Worm (Caenorhabditis elegans) whole organism, L4 larva: Measurements from ENCODE around the gene spat-1.

ENCODE experiments used
- F10B5.3 ChIP-seq: sonication (generic microtip); optimal IDR thresholded peaks from 2 replicates; lab custom pipeline; 2016; ENCODE audit warnings: mild to moderate bottlenecking, missing genetic modification characterization, missing compliant biosample characterization
- F26F4.8 ChIP-seq: fragments of 200-800 bp; sonication (Bioruptor generic); conservative IDR thresholded peaks from 2 replicates; pipeline ENCODE4 v1.3.6; 2022; ENCODE audit warnings: missing genetic modification characterization, missing compliant biosample characterization
- T20F7.1 ChIP-seq: fragments of 200-800 bp; sonication (Bioruptor generic); optimal IDR thresholded peaks from 2 replicates; lab custom pipeline; 2018; ENCODE audit warnings: mild to moderate bottlenecking, missing genetic modification characterization, missing compliant biosample characterization
- Y105C5A.15 ChIP-seq: fragments of 200-800 bp; sonication (Bioruptor generic); IDR thresholded peaks from 2 replicates; pipeline ENCODE4 v1.3.6; 2022; ENCODE audit warnings: missing genetic modification characterization, missing compliant biosample characterization
- Y48G9A.11 ChIP-seq: fragments of 200-800 bp; sonication (Bioruptor generic); IDR thresholded peaks from 2 replicates; pipeline ENCODE4 v1.3.6; 2022; ENCODE audit warnings: missing genetic modification reagents, missing genetic modification characterization, missing compliant biosample characterization
- Y75B8A.6 ChIP-seq: fragments of 200-800 bp; sonication (Bioruptor generic); IDR thresholded peaks from 2 replicates; pipeline ENCODE4 v1.3.6; 2022; ENCODE audit warnings: missing genetic modification reagents, missing genetic modification characterization, missing compliant biosample characterization
- ZK337.2 ChIP-seq: fragments of 200-800 bp; sonication (Bioruptor generic); IDR thresholded peaks from 2 replicates; pipeline ENCODE4 v1.3.6; 2022; ENCODE audit warnings: missing genetic modification reagents, missing genetic modification characterization, missing compliant biosample characterization
- ZK546.5 ChIP-seq, 2 experiments: sonication (generic microtip); optimal IDR thresholded peaks; 2 replicates each; lab custom pipeline; 2017; ENCODE audit warnings: missing biosample characterization in 2 of 2, missing genetic modification characterization in 2 of 2
- ama-1 ChIP-seq: fragments of 150-350 bp; optimal IDR thresholded peaks from 2 replicates; lab custom pipeline; 2014; ENCODE audit warnings: inconsistent platforms, mixed read lengths
- attf-4 ChIP-seq: sonication (generic microtip); optimal IDR thresholded peaks from 3 replicates; lab custom pipeline; 2017; ENCODE audit warnings: missing biosample characterization, missing genetic modification characterization
- ceh-62 ChIP-seq: sonication (generic microtip); optimal IDR thresholded peaks from 2 replicates; lab custom pipeline; 2017; ENCODE audit warnings: missing biosample characterization, missing genetic modification characterization
- ces-1 ChIP-seq: fragments of 150-350 bp; sonication (generic microtip); optimal IDR thresholded peaks from 4 replicates; lab custom pipeline; 2014; ENCODE audit warnings: missing biosample characterization, missing genetic modification reagents, missing genetic modification characterization
- ctbp-1 ChIP-seq: fragments of 200-800 bp; sonication (Bioruptor generic); IDR thresholded peaks from 2 replicates; pipeline ENCODE4 v1.3.6; 2022; ENCODE audit warnings: missing genetic modification reagents, missing genetic modification characterization, missing compliant biosample characterization
- daf-12 ChIP-seq: fragments of 150-350 bp; optimal IDR thresholded peaks from 2 replicates; lab custom pipeline; 2014; ENCODE audit warnings: missing biosample characterization, missing genetic modification reagents, missing genetic modification characterization
- daf-16 ChIP-seq, 3 experiments: sonication (generic microtip); optimal IDR thresholded peaks; 2 replicates each; lab custom pipeline; 2016 to 2017; ENCODE audit warnings: missing genetic modification characterization in 3 of 3, missing genetic modification reagents in 3 of 3, mild to moderate bottlenecking in 2 of 3, missing compliant biosample characterization in 2 of 3, missing biosample characterization in 1 of 3, moderate library complexity in 1 of 3
- daf-19 ChIP-seq: fragments of 200-800 bp; sonication (Bioruptor generic); conservative IDR thresholded peaks from 2 replicates; pipeline ENCODE4 v1.3.6; 2022; ENCODE audit warnings: missing genetic modification characterization, missing compliant biosample characterization
- daf-8 ChIP-seq: fragments of 200-800 bp; sonication (Bioruptor generic); IDR thresholded peaks from 2 replicates; pipeline ENCODE4 v1.3.6; 2022; ENCODE audit warnings: missing genetic modification characterization, missing compliant biosample characterization
- dmd-6 ChIP-seq: fragments of 200-800 bp; sonication (Bioruptor generic); IDR thresholded peaks from 2 replicates; pipeline ENCODE4 v1.3.6; 2022; ENCODE audit warnings: missing genetic modification reagents, missing genetic modification characterization, missing compliant biosample characterization
- dmd-8 ChIP-seq: fragments of 200-800 bp; sonication (Bioruptor generic); IDR thresholded peaks from 2 replicates; pipeline ENCODE4 v1.3.6; 2022; ENCODE audit warnings: missing genetic modification characterization, missing compliant biosample characterization
- dpl-1 ChIP-seq: fragments of 150-350 bp; optimal IDR thresholded peaks from 2 replicates; lab custom pipeline; 2014; ENCODE audit warnings: missing biosample characterization, missing genetic modification reagents, missing genetic modification characterization
- egl-27 ChIP-seq: sonication (generic microtip); optimal IDR thresholded peaks from 3 replicates; lab custom pipeline; 2017; ENCODE audit warnings: missing biosample characterization, missing genetic modification reagents, missing genetic modification characterization
- egl-43 ChIP-seq: fragments of 200-800 bp; sonication (Bioruptor generic); IDR thresholded peaks from 2 replicates; pipeline ENCODE4 v1.3.6; 2022; ENCODE audit warnings: missing genetic modification reagents, missing genetic modification characterization, missing compliant biosample characterization
- fos-1 ChIP-seq: fragments of 150-350 bp; optimal IDR thresholded peaks from 2 replicates; lab custom pipeline; 2014; ENCODE audit warnings: missing biosample characterization, missing genetic modification characterization
- hif-1 ChIP-seq, 2 experiments: sonication (generic microtip); optimal IDR thresholded peaks; 2 replicates each; lab custom pipeline; 2016 to 2017; ENCODE audit warnings: missing compliant biosample characterization in 2 of 2, missing genetic modification characterization in 2 of 2, missing genetic modification reagents in 2 of 2, missing genotype in 2 of 2, mild to moderate bottlenecking in 1 of 2
- hlh-11 ChIP-seq: fragments of 200-800 bp; sonication (Bioruptor generic); optimal IDR thresholded peaks from 2 replicates; lab custom pipeline; 2018; ENCODE audit warnings: mild to moderate bottlenecking, missing genetic modification characterization, missing compliant biosample characterization
- lim-7 ChIP-seq: fragments of 200-800 bp; sonication (Bioruptor generic); IDR thresholded peaks from 2 replicates; pipeline ENCODE4 v1.3.6; 2022; ENCODE audit warnings: missing genetic modification characterization, missing compliant biosample characterization
- lin-38 ChIP-seq: fragments of 200-800 bp; sonication (Bioruptor generic); IDR thresholded peaks from 2 replicates; pipeline ENCODE4 v1.3.6; 2022; ENCODE audit warnings: missing genetic modification reagents, missing genetic modification characterization, missing compliant biosample characterization
- lir-3 ChIP-seq: sonication (generic microtip); optimal IDR thresholded peaks from 2 replicates; lab custom pipeline; 2016; ENCODE audit warnings: mild to moderate bottlenecking, missing genetic modification characterization, missing compliant biosample characterization
- lsy-2 ChIP-seq, 2 experiments: fragments of 150-350 bp in 1 of 2; sonication (generic microtip) in 1 of 2; optimal IDR thresholded peaks; 2 replicates each; lab custom pipeline; 2014 to 2017; ENCODE audit warnings: missing biosample characterization in 2 of 2, missing genetic modification characterization in 2 of 2
- mdt-29 ChIP-seq: fragments of 200-800 bp; sonication (Bioruptor generic); IDR thresholded peaks from 2 replicates; pipeline ENCODE4 v1.3.6; 2022; ENCODE audit warnings: missing genetic modification reagents, missing genetic modification characterization, missing compliant biosample characterization
- mxl-2 ChIP-seq: fragments of 200-800 bp; sonication (Bioruptor generic); conservative IDR thresholded peaks from 2 replicates; pipeline ENCODE4 v1.3.6; 2022; ENCODE audit warnings: missing genetic modification reagents, missing genetic modification characterization, missing compliant biosample characterization
- nhr-102 ChIP-seq: sonication (generic microtip); optimal IDR thresholded peaks from 2 replicates; lab custom pipeline; 2016; ENCODE audit warnings: mild to moderate bottlenecking, missing genetic modification characterization, moderate library complexity, missing compliant biosample characterization
- nhr-111 ChIP-seq: fragments of 200-800 bp; sonication (Bioruptor generic); optimal IDR thresholded peaks from 2 replicates; lab custom pipeline; 2018; ENCODE audit warnings: mild to moderate bottlenecking, missing genetic modification characterization, missing compliant biosample characterization
- nhr-41 ChIP-seq: fragments of 200-800 bp; sonication (Bioruptor generic); IDR thresholded peaks from 2 replicates; pipeline ENCODE4 v1.3.6; 2022; ENCODE audit warnings: missing genetic modification reagents, missing genetic modification characterization, missing compliant biosample characterization
- nhr-42 ChIP-seq: fragments of 200-800 bp; sonication (Bioruptor generic); IDR thresholded peaks from 2 replicates; pipeline ENCODE4 v1.3.6; 2022; ENCODE audit warnings: missing genetic modification characterization, missing compliant biosample characterization
- nhr-6 ChIP-seq: fragments of 150-350 bp; optimal IDR thresholded peaks from 2 replicates; lab custom pipeline; 2014; ENCODE audit warnings: missing biosample characterization, missing genetic modification characterization
- nhr-76 ChIP-seq: fragments of 150-350 bp; optimal IDR thresholded peaks from 2 replicates; lab custom pipeline; 2014; ENCODE audit warnings: missing biosample characterization, missing genetic modification characterization
- pha-4 ChIP-seq, 2 experiments: fragments of 150-350 bp in 1 of 2; fragments of 200-800 bp in 1 of 2; sonication (Bioruptor generic) in 1 of 2; IDR thresholded peaks in 1 of 2; optimal IDR thresholded peaks in 1 of 2; 2 replicates each; pipeline versions ENCODE4 v1.3.6 to Lab custom; 2014 to 2022; ENCODE audit warnings: missing genetic modification characterization in 2 of 2, missing genetic modification reagents in 2 of 2, missing biosample characterization in 1 of 2, missing compliant biosample characterization in 1 of 2
- saeg-2 ChIP-seq: fragments of 200-800 bp; sonication (Bioruptor generic); IDR thresholded peaks from 2 replicates; pipeline ENCODE4 v1.3.6; 2022; ENCODE audit warnings: missing genetic modification reagents, missing genetic modification characterization, missing compliant biosample characterization
- set-16 ChIP-seq: fragments of 200-800 bp; sonication (Bioruptor generic); IDR thresholded peaks from 2 replicates; pipeline ENCODE4 v1.3.6; 2022; ENCODE audit warnings: missing genetic modification reagents, missing genetic modification characterization, missing compliant biosample characterization
- skn-1 ChIP-seq: fragments of 150-350 bp; optimal IDR thresholded peaks from 2 replicates; lab custom pipeline; 2014; ENCODE audit warnings: missing biosample characterization, missing genetic modification characterization
- spr-1 ChIP-seq: sonication (generic microtip); optimal IDR thresholded peaks from 2 replicates; lab custom pipeline; 2016; ENCODE audit warnings: mild to moderate bottlenecking, missing genetic modification characterization, missing compliant biosample characterization
- spr-3 ChIP-seq: fragments of 200-800 bp; sonication (Bioruptor generic); optimal IDR thresholded peaks from 2 replicates; lab custom pipeline; 2018; ENCODE audit warnings: mild to moderate bottlenecking, missing genetic modification characterization, missing compliant biosample characterization
- vab-7 ChIP-seq: fragments of 200-800 bp; sonication (Bioruptor generic); IDR thresholded peaks from 2 replicates; pipeline ENCODE4 v1.3.6; 2022; ENCODE audit warnings: missing genetic modification reagents, missing genetic modification characterization, missing compliant biosample characterization
- zag-1 ChIP-seq: fragments of 150-350 bp; optimal IDR thresholded peaks from 2 replicates; lab custom pipeline; 2014; ENCODE audit warnings: missing biosample characterization, missing genetic modification characterization
- zfp-3 ChIP-seq: fragments of 200-800 bp; sonication (Bioruptor generic); conservative IDR thresholded peaks from 2 replicates; pipeline ENCODE4 v1.3.6; 2022; ENCODE audit warnings: missing genetic modification reagents, missing genetic modification characterization, missing compliant biosample characterization
- zip-11 ChIP-seq: fragments of 200-800 bp; sonication (Bioruptor generic); IDR thresholded peaks from 2 replicates; pipeline ENCODE4 v1.3.6; 2022; ENCODE audit warnings: missing genetic modification characterization, missing compliant biosample characterization
- ztf-7 ChIP-seq: fragments of 150-350 bp; optimal IDR thresholded peaks from 2 replicates; lab custom pipeline; 2014; ENCODE audit warnings: missing biosample characterization, missing genetic modification characterization

The spat-1 gene

ce11 chrII:14495341-14495740 is 33.2 kb upstream of the spat-1 start (continued):
- TF ChIP-seq lsy-2 (tag; optimal IDR thresholded peaks at IDR 0.05; lab: Kevin White, UChicago) (peak in 1 of 2 experiments; percentile 13), ztf-7 (tag; lab: Kevin White, UChicago) (no peak), dpl-1 (GFP tag; lab: Kevin White, UChicago) (no peak), nhr-6 (tag; lab: Kevin White, UChicago) (peak; percentile 36), hlh-11 (tag; lab: Kevin White, UChicago) (peak; percentile 43), T20F7.1 (GFP tag; lab: Kevin White, UChicago) (no peak), egl-43 (no peak), nhr-76 (no peak), vab-7 (no peak), Y75B8A.6 (no peak), zfp-3 (GFP tag; lab: Robert Waterston, UW) (no peak), dmd-6 (peak; percentile 30), fos-1 (tag; lab: Kevin White, UChicago) (no peak), daf-16 (GFP tag; optimal IDR thresholded peaks at IDR 0.05; lab: Kevin White, UChicago) (no peak), daf-16 (tag; optimal IDR thresholded peaks at IDR 0.05; lab: Kevin White, UChicago) (peak; percentile 0), ceh-62 (tag; lab: Kevin White, UChicago) (no peak), mxl-2 (GFP tag; lab: Robert Waterston, UW) (no peak), egl-27 (no peak), F26F4.8 (GFP tag; lab: Robert Waterston, UW) (no peak)

ce11 chrII:14496809-14497208 is 31.7 kb upstream of the spat-1 start:
- TF ChIP-seq ces-1 (no peak), fos-1 (tag; lab: Kevin White, UChicago) (no peak), daf-8 (GFP tag; lab: Robert Waterston, UW) (0 out of 2 replicates have a peak, but pooled peaks have one; percentile 58), F26F4.8 (GFP tag; lab: Robert Waterston, UW) (peak; percentile 94), dmd-8 (GFP tag; lab: Robert Waterston, UW) (peak; percentile 98), F10B5.3 (tag; lab: Kevin White, UChicago) (peak; percentile 57), set-16 (GFP tag; lab: Robert Waterston, UW) (peak; percentile 24; the same call in 1 of the 2 replicates), mdt-29 (GFP tag; lab: Robert Waterston, UW) (peak; percentile 77; the same call in 1 of the 2 replicates), lsy-2 (tag; optimal IDR thresholded peaks at IDR 0.05; lab: Kevin White, UChicago) (peak; percentile 39 to 84), nhr-42 (GFP tag; lab: Robert Waterston, UW) (peak; percentile 95), ceh-62 (tag; lab: Kevin White, UChicago) (no peak), ZK337.2 (peak; percentile 75), saeg-2 (GFP tag; lab: Robert Waterston, UW) (0 out of 2 replicates have a peak, but pooled peaks have one; percentile 67), skn-1 (no peak), ctbp-1 (GFP tag; lab: Robert Waterston, UW) (peak; percentile 76), Y48G9A.11 (GFP tag; lab: Robert Waterston, UW) (peak; percentile 81), Y105C5A.15 (GFP tag; lab: Robert Waterston, UW) (peak; percentile 86), nhr-41 (peak; percentile 87), nhr-102 (tag; lab: Kevin White, UChicago) (peak; percentile 89), egl-27 (no peak), lim-7 (GFP tag; lab: Robert Waterston, UW) (peak; percentile 97), spr-3 (peak; percentile 83), hif-1 (tag; optimal IDR thresholded peaks at IDR 0.05; lab: Kevin White, UChicago) (peak; percentile 89 to 95), nhr-6 (tag; lab: Kevin White, UChicago) (peak; percentile 75), zip-11 (GFP tag; lab: Robert Waterston, UW) (0 out of 2 replicates have a peak, but pooled peaks have one; percentile 37), mxl-2 (GFP tag; lab: Robert Waterston, UW) (peak; percentile 60), lir-3 (peak; percentile 88), egl-43 (peak; percentile 97), daf-12 (tag; lab: Kevin White, UChicago) (no peak), spr-1 (tag; lab: Kevin White, UChicago) (peak; percentile 87), pha-4 (GFP tag; IDR thresholded peaks at IDR 0.05; lab: Robert Waterston, UW) (peak; percentile 93), pha-4 (tag; optimal IDR thresholded peaks at IDR 0.05; lab: Kevin White, UChicago) (no peak), attf-4 (peak; percentile 41), nhr-111 (GFP tag; lab: Kevin White, UChicago) (peak; percentile 83), lin-38 (GFP tag; lab: Robert Waterston, UW) (peak; percentile 85), ama-1 (lab: Kevin White, UChicago) (no peak), zag-1 (tag; lab: Kevin White, UChicago) (no peak), daf-19 (GFP tag; lab: Robert Waterston, UW) (peak; percentile 95), ZK546.5 (tag; optimal IDR thresholded peaks at IDR 0.05; lab: Kevin White, UChicago) (no peak)
